Fruit fly (Drosophila melanogaster): ENCODE measurements around the gene TFAM.

Gene TFAM

dm6 chr3R:20596337-20596962 lies 19.6 kb upstream of the TFAM start:
- no peak for TF ChIP-seq CG15710 (tag; optimal IDR thresholded peaks at IDR 0.05)
- TF ChIP-seq CG9948 (tag; optimal IDR thresholded peaks at IDR 0.05) = no peak
- no peak for TF ChIP-seq gl (tag; optimal IDR thresholded peaks at IDR 0.05)
- no peak for TF ChIP-seq Snoo (tag; optimal IDR thresholded peaks at IDR 0.05)
- no peak for TF ChIP-seq CG4496 (GFP tag; IDR thresholded peaks at IDR 0.05)
- no peak for TF ChIP-seq CG32121 (GFP tag; IDR thresholded peaks at IDR 0.05)
- TF ChIP-seq CG8159 (tag; optimal IDR thresholded peaks at IDR 0.05) = no peak
- TF ChIP-seq CG14655 (GFP tag; optimal IDR thresholded peaks at IDR 0.05) = no peak
- TF ChIP-seq rn (GFP tag; IDR thresholded peaks at IDR 0.05) = no peak
- no peak for TF ChIP-seq CG10348 (GFP tag; IDR thresholded peaks at IDR 0.05)
- TF ChIP-seq Pif1B (GFP tag; optimal IDR thresholded peaks at IDR 0.05) = no peak
- no peak for TF ChIP-seq Pif1A (GFP tag; optimal IDR thresholded peaks at IDR 0.05)
- TF ChIP-seq Ets98B (GFP tag; IDR thresholded peaks at IDR 0.05) = no peak
- TF ChIP-seq CG17806 (tag; optimal IDR thresholded peaks at IDR 0.05) = no peak
- TF ChIP-seq D1 (tag; optimal IDR thresholded peaks at IDR 0.05) = no peak
- no peak for TF ChIP-seq CG13204 (GFP tag; optimal IDR thresholded peaks at IDR 0.05)
- TF ChIP-seq CG12605 (GFP tag; IDR thresholded peaks at IDR 0.05) = no peak
- no peak for TF ChIP-seq CG34367 (tag; optimal IDR thresholded peaks at IDR 0.05)

dm6 chr3R:20595901-20596300 lies 19.1 kb upstream of the TFAM start:
- TF ChIP-seq CG17806 (tag; optimal IDR thresholded peaks at IDR 0.05) = no peak
- no peak for TF ChIP-seq fd96Ca (GFP tag; IDR thresholded peaks at IDR 0.05)
- TF ChIP-seq Snoo (tag; optimal IDR thresholded peaks at IDR 0.05) = no peak
- TF ChIP-seq CG13204 (GFP tag; optimal IDR thresholded peaks at IDR 0.05) = no peak
- TF ChIP-seq gl (tag; optimal IDR thresholded peaks at IDR 0.05) = no peak
- TF ChIP-seq CG8301 (tag; optimal IDR thresholded peaks at IDR 0.05) = no peak
- no peak for TF ChIP-seq D1 (tag; optimal IDR thresholded peaks at IDR 0.05)
- no peak for TF ChIP-seq Pif1A (GFP tag; optimal IDR thresholded peaks at IDR 0.05)
- no peak for TF ChIP-seq CG8159 (tag; optimal IDR thresholded peaks at IDR 0.05)
- TF ChIP-seq EcR (GFP tag; optimal IDR thresholded peaks at IDR 0.05) = no peak
- TF ChIP-seq CG12605 (GFP tag; IDR thresholded peaks at IDR 0.05) = no peak

dm6 chr3R:20595145-20595812 lies 18.5 kb upstream of the TFAM start:
- TF ChIP-seq Ets98B (GFP tag; IDR thresholded peaks at IDR 0.05) (no peak), CG9948 (tag; optimal IDR thresholded peaks at IDR 0.05) (no peak), Pif1B (GFP tag; optimal IDR thresholded peaks at IDR 0.05) (no peak), CG8301 (tag; optimal IDR thresholded peaks at IDR 0.05) (peak; percentile 18), Pif1A (GFP tag; optimal IDR thresholded peaks at IDR 0.05) (no peak), rn (GFP tag; IDR thresholded peaks at IDR 0.05) (no peak), fd96Ca (GFP tag; IDR thresholded peaks at IDR 0.05) (no peak), EcR (GFP tag; optimal IDR thresholded peaks at IDR 0.05) (no peak), CG4496 (GFP tag; IDR thresholded peaks at IDR 0.05) (no peak; the same call in 2 of the 3 replicates), CG17806 (tag; optimal IDR thresholded peaks at IDR 0.05) (peak; percentile 20), CG12605 (GFP tag; IDR thresholded peaks at IDR 0.05) (no peak), gl (tag; optimal IDR thresholded peaks at IDR 0.05) (no peak), CG8159 (tag; optimal IDR thresholded peaks at IDR 0.05) (peak; percentile 12), Snoo (tag; optimal IDR thresholded peaks at IDR 0.05) (no peak), CG15710 (tag; optimal IDR thresholded peaks at IDR 0.05) (no peak), D1 (tag; optimal IDR thresholded peaks at IDR 0.05) (no peak), CG34367 (tag; optimal IDR thresholded peaks at IDR 0.05) (no peak), CG13204 (GFP tag; optimal IDR thresholded peaks at IDR 0.05) (no peak), CG10348 (GFP tag; IDR thresholded peaks at IDR 0.05) (no peak), CG14655 (GFP tag; optimal IDR thresholded peaks at IDR 0.05) (peak; percentile 59), CG32121 (GFP tag; IDR thresholded peaks at IDR 0.05) (no peak)

- peak; percentile 95 for TF ChIP-seq CG17806 (tag; optimal IDR thresholded peaks at IDR 0.05)
- TF ChIP-seq gl (tag; optimal IDR thresholded peaks at IDR 0.05) = peak; percentile 60
- TF ChIP-seq Snoo (tag; optimal IDR thresholded peaks at IDR 0.05) = peak; percentile 74
- peak; percentile 74 for TF ChIP-seq Ets98B (GFP tag; IDR thresholded peaks at IDR 0.05)
- peak; percentile 96 for TF ChIP-seq D1 (tag; optimal IDR thresholded peaks at IDR 0.05)
- TF ChIP-seq Pif1B (GFP tag; optimal IDR thresholded peaks at IDR 0.05) = peak; percentile 76
- TF ChIP-seq CG8159 (tag; optimal IDR thresholded peaks at IDR 0.05) = peak; percentile 98
- peak; percentile 8; the same call in 1 of the 2 replicates for TF ChIP-seq CG10348 (GFP tag; IDR thresholded peaks at IDR 0.05)
- TF ChIP-seq rn (GFP tag; IDR thresholded peaks at IDR 0.05) = peak; percentile 75; the same call in 1 of the 2 replicates
- TF ChIP-seq CG13204 (GFP tag; optimal IDR thresholded peaks at IDR 0.05) = peak; percentile 83
- TF ChIP-seq CG32121 (GFP tag; IDR thresholded peaks at IDR 0.05) = peak; percentile 70
- peak; percentile 89 for TF ChIP-seq CG8301 (tag; optimal IDR thresholded peaks at IDR 0.05)
- peak; percentile 76 for TF ChIP-seq CG4496 (GFP tag; IDR thresholded peaks at IDR 0.05)
- TF ChIP-seq fd96Ca (GFP tag; IDR thresholded peaks at IDR 0.05) = peak; percentile 35; the same call in 1 of the 3 replicates
- peak; percentile 82 for TF ChIP-seq Pif1A (GFP tag; optimal IDR thresholded peaks at IDR 0.05)
- peak; percentile 96 for TF ChIP-seq CG15710 (tag; optimal IDR thresholded peaks at IDR 0.05)
- peak; percentile 54 for TF ChIP-seq EcR (GFP tag; optimal IDR thresholded peaks at IDR 0.05)
- TF ChIP-seq CG14655 (GFP tag; optimal IDR thresholded peaks at IDR 0.05) = peak; percentile 95
- peak; percentile 90 for TF ChIP-seq CG34367 (tag; optimal IDR thresholded peaks at IDR 0.05)
- peak; percentile 98 for TF ChIP-seq CG9948 (tag; optimal IDR thresholded peaks at IDR 0.05)
- TF ChIP-seq CG12605 (GFP tag; IDR thresholded peaks at IDR 0.05) = peak; percentile 83
These were observed 17.7 kb upstream of the TFAM start for dm6 chr3R:20594194-20595144.
